Worm (Caenorhabditis elegans): ENCODE measurements around the gene K01A6.8.

- no peak for TF ChIP-seq him-1 (tag; optimal IDR thresholded peaks at IDR 0.05)
- TF ChIP-seq W03F9.2 (tag; optimal IDR thresholded peaks at IDR 0.05): no peak
Observed at ce11 chrIV:11740204-11740603, 3.0 kb upstream of the K01A6.8 start, which contains the start of gene K01A6.4.

Data from whole organism, L4/young adult.